Fruit fly (Drosophila melanogaster) whole organism, embryonic: ENCODE data around the gene Osi7.

Experiments
- ATbp ChIP-seq: fragments of 200-800 bp; sonication (Bioruptor generic); optimal IDR thresholded peaks from 2 replicates; lab custom pipeline; 2017; ENCODE audit warnings: missing biosample characterization, mild to moderate bottlenecking, missing genetic modification characterization, missing genetic modification reagents
- Adf1 ChIP-seq: fragments of 200-800 bp; sonication (Bioruptor generic); IDR thresholded peaks from 2 replicates; pipeline ENCODE4 v1.3.6; 2022; ENCODE audit warnings: missing biosample characterization, missing genetic modification characterization
- CG10979 ChIP-seq: fragments of 200-800 bp; sonication (Bioruptor generic); optimal IDR thresholded peaks from 2 replicates; lab custom pipeline; 2018; ENCODE audit warnings: missing biosample characterization, mild to moderate bottlenecking, missing genetic modification characterization, moderate library complexity
- CG11247 ChIP-seq: fragments of 200-800 bp; sonication (Bioruptor generic); IDR thresholded peaks from 2 replicates; pipeline ENCODE4 v1.3.6; 2022; ENCODE audit warnings: missing biosample characterization, missing genetic modification characterization
- CG11723 ChIP-seq: fragments of 200-800 bp; sonication (Bioruptor generic); optimal IDR thresholded peaks from 2 replicates; lab custom pipeline; 2017; ENCODE audit warnings: missing biosample characterization, mild to moderate bottlenecking, missing genetic modification characterization
- CG14014 ChIP-seq: fragments of 200-800 bp; sonication (Bioruptor generic); IDR thresholded peaks from 2 replicates; pipeline ENCODE4 v1.3.6; 2022; ENCODE audit warnings: missing biosample characterization, missing genetic modification characterization
- CG16863 ChIP-seq: fragments of 200-800 bp; sonication (Bioruptor generic); optimal IDR thresholded peaks from 3 replicates; lab custom pipeline; 2016; ENCODE audit warnings: missing biosample characterization, missing genetic modification characterization
- CG17385 ChIP-seq: fragments of 200-800 bp; sonication (Bioruptor generic); optimal IDR thresholded peaks from 3 replicates; lab custom pipeline; 2018; ENCODE audit warnings: missing biosample characterization, mild to moderate bottlenecking, missing genetic modification characterization
- CG17802 ChIP-seq: fragments of 200-800 bp; sonication (Bioruptor generic); optimal IDR thresholded peaks from 2 replicates; lab custom pipeline; 2018; ENCODE audit warnings: missing biosample characterization, mild to moderate bottlenecking, missing genetic modification characterization, moderate library complexity
- CG18262 ChIP-seq: fragments of 200-800 bp; optimal IDR thresholded peaks from 3 replicates; lab custom pipeline; 2019; ENCODE audit warnings: missing biosample characterization, mild to moderate bottlenecking, missing genetic modification characterization, moderate library complexity
- CG1832 ChIP-seq: fragments of 200-800 bp; sonication (Bioruptor generic); optimal IDR thresholded peaks from 2 replicates; lab custom pipeline; 2017; ENCODE audit warnings: missing biosample characterization, mild to moderate bottlenecking, missing genetic modification characterization, inconsistent platforms
- CG2678 ChIP-seq: fragments of 200-800 bp; sonication (Bioruptor generic); optimal IDR thresholded peaks from 3 replicates; lab custom pipeline; 2019; ENCODE audit warnings: missing biosample characterization, mild to moderate bottlenecking, missing genetic modification characterization, moderate library complexity
- CG31224 ChIP-seq: fragments of 200-800 bp; sonication (Bioruptor generic); IDR thresholded peaks from 2 replicates; pipeline ENCODE4 v1.3.6; 2022; ENCODE audit warnings: missing biosample characterization, missing genetic modification characterization
- CG34224 ChIP-seq: fragments of 200-800 bp; sonication (Bioruptor generic); IDR thresholded peaks from 3 replicates; pipeline ENCODE4 v1.3.6; 2022; ENCODE audit warnings: missing biosample characterization, missing genetic modification characterization; ENCODE audit not compliant: partially characterized antibody
- CG34422 ChIP-seq: fragments of 200-800 bp; sonication (Bioruptor generic); IDR thresholded peaks from 3 replicates; pipeline ENCODE4 v1.3.6; 2022; ENCODE audit warnings: missing biosample characterization, missing genetic modification characterization
- CG3838 ChIP-seq: fragments of 200-800 bp; sonication (Bioruptor generic); optimal IDR thresholded peaks from 3 replicates; lab custom pipeline; 2016; ENCODE audit warnings: missing biosample characterization, missing genetic modification characterization
- CG8765 ChIP-seq: fragments of 200-800 bp; sonication (Bioruptor generic); IDR thresholded peaks from 2 replicates; pipeline ENCODE4 v1.3.6; 2022; ENCODE audit warnings: missing biosample characterization, missing genetic modification characterization
- CTCF ChIP-seq: fragments of 200-800 bp; sonication (Bioruptor generic); optimal IDR thresholded peaks from 2 replicates; lab custom pipeline; 2017; ENCODE audit warnings: missing biosample characterization, mild to moderate bottlenecking, missing genetic modification characterization, moderate library complexity
- Chrac-16 ChIP-seq: fragments of 200-800 bp; sonication (Bioruptor generic); optimal IDR thresholded peaks from 3 replicates; lab custom pipeline; 2016; ENCODE audit warnings: missing biosample characterization, missing genetic modification characterization
- D19A ChIP-seq: fragments of 200-800 bp; optimal IDR thresholded peaks from 3 replicates; lab custom pipeline; 2019; ENCODE audit warnings: missing biosample characterization, mild to moderate bottlenecking, missing genetic modification characterization, moderate library complexity
- Deaf1 ChIP-seq: fragments of 200-800 bp; optimal IDR thresholded peaks from 3 replicates; lab custom pipeline; 2019; ENCODE audit warnings: missing biosample characterization, mild to moderate bottlenecking, missing genetic modification characterization, moderate library complexity
- ERR ChIP-seq: fragments of 200-800 bp; sonication (Bioruptor generic); optimal IDR thresholded peaks from 2 replicates; lab custom pipeline; 2016; ENCODE audit warnings: missing biosample characterization, missing genetic modification characterization
- Eip74EF ChIP-seq, 2 experiments: fragments of 200-800 bp in 1 of 2; fragments of >200 bp in 1 of 2; sonication (Bioruptor generic) in 1 of 2; optimal IDR thresholded peaks; 2 replicates each; lab custom pipeline; 2017 to 2019; ENCODE audit warnings: missing biosample characterization in 2 of 2, missing genetic modification characterization in 2 of 2, mild to moderate bottlenecking in 1 of 2, moderate library complexity in 1 of 2
- Elba2 ChIP-seq: fragments of 200-800 bp; sonication (Bioruptor generic); optimal IDR thresholded peaks from 3 replicates; lab custom pipeline; 2016; ENCODE audit warnings: missing biosample characterization, missing genetic modification characterization
- Ets65A ChIP-seq: fragments of 200-800 bp; sonication (Bioruptor generic); peaks from one replicate; lab custom pipeline; 2016; ENCODE audit warnings: missing biosample characterization, missing genetic modification characterization
- HLH54F ChIP-seq: fragments of 200-800 bp; sonication (Bioruptor generic); optimal IDR thresholded peaks from 3 replicates; lab custom pipeline; 2016; ENCODE audit warnings: missing biosample characterization, missing genetic modification characterization
- MESR4 ChIP-seq: fragments of 200-800 bp; sonication (Bioruptor generic); optimal IDR thresholded peaks from 2 replicates; lab custom pipeline; 2018; ENCODE audit warnings: missing biosample characterization, mild to moderate bottlenecking, missing genetic modification characterization, moderate library complexity
- Oaz ChIP-seq: fragments of 200-800 bp; sonication (Bioruptor generic); IDR thresholded peaks from 2 replicates; pipeline ENCODE4 v1.3.6; 2022; ENCODE audit warnings: missing biosample characterization, missing genetic modification characterization
- Opbp ChIP-seq: fragments of 200-800 bp; sonication (Bioruptor generic); IDR thresholded peaks from 3 replicates; pipeline ENCODE4 v1.3.6; 2022; ENCODE audit warnings: missing biosample characterization, missing genetic modification characterization; ENCODE audit not compliant: partially characterized antibody
- Sry-δ ChIP-seq: fragments of 200-800 bp; sonication (Bioruptor generic); optimal IDR thresholded peaks from 2 replicates; lab custom pipeline; 2016; ENCODE audit warnings: missing biosample characterization, missing genetic modification characterization
- Taf1 ChIP-seq: fragments of 200-800 bp; sonication (Bioruptor generic); IDR thresholded peaks from 2 replicates; pipeline ENCODE4 v1.3.6; 2022; ENCODE audit warnings: missing biosample characterization, missing genetic modification characterization
- Xbp1 ChIP-seq: fragments of 200-800 bp; sonication (Bioruptor generic); optimal IDR thresholded peaks from 3 replicates; lab custom pipeline; 2016; ENCODE audit warnings: missing biosample characterization, mild to moderate bottlenecking, missing genetic modification characterization
- Xrp1 ChIP-seq: fragments of 200-800 bp; sonication (Bioruptor generic); IDR thresholded peaks from 2 replicates; pipeline ENCODE4 v1.3.6; 2022; ENCODE audit warnings: missing biosample characterization, missing genetic modification characterization
- ase ChIP-seq: fragments of 200-800 bp; sonication (Bioruptor generic); IDR thresholded peaks from 3 replicates; pipeline ENCODE4 v1.3.6; 2022; ENCODE audit warnings: missing biosample characterization, missing genetic modification characterization
- cad ChIP-seq: fragments of >200 bp; optimal IDR thresholded peaks from 2 replicates; lab custom pipeline; 2017; ENCODE audit warnings: missing biosample characterization, missing genetic modification characterization
- chif ChIP-seq, 2 experiments: fragments of 200-800 bp; sonication (Bioruptor generic); optimal IDR thresholded peaks; 3 replicates each; lab custom pipeline; 2016; ENCODE audit warnings: missing biosample characterization in 2 of 2, missing genetic modification characterization in 2 of 2
- crc ChIP-seq: fragments of 200-800 bp; sonication (Bioruptor generic); optimal IDR thresholded peaks from 2 replicates; lab custom pipeline; 2016; ENCODE audit warnings: missing biosample characterization, missing genetic modification characterization
- eve ChIP-seq, 2 experiments: fragments of >200 bp; optimal IDR thresholded peaks; 2 replicates each; lab custom pipeline; 2017; ENCODE audit warnings: missing biosample characterization in 2 of 2, missing genetic modification characterization in 2 of 2
- fru ChIP-seq: fragments of >200 bp; optimal IDR thresholded peaks from 2 replicates; lab custom pipeline; 2017
- her ChIP-seq: fragments of 200-800 bp; sonication (Bioruptor generic); optimal IDR thresholded peaks from 2 replicates; lab custom pipeline; 2016; ENCODE audit warnings: missing biosample characterization, missing genetic modification characterization
- ind ChIP-seq: fragments of 200-800 bp; sonication (Bioruptor generic); optimal IDR thresholded peaks from 3 replicates; lab custom pipeline; 2016; ENCODE audit warnings: missing biosample characterization, missing genetic modification characterization
- lola ChIP-seq, 3 experiments: fragments of >200 bp in 2 of 3; fragments of 200-800 bp in 1 of 3; sonication (Bioruptor generic) in 1 of 3; optimal IDR thresholded peaks; 2 replicates each; lab custom pipeline; 2017 to 2019; ENCODE audit warnings: missing biosample characterization in 3 of 3, missing genetic modification characterization in 3 of 3, mild to moderate bottlenecking in 1 of 3, moderate library complexity in 1 of 3
- lov ChIP-seq, 2 experiments: fragments of 200-800 bp in 1 of 2; fragments of >200 bp in 1 of 2; sonication (Bioruptor generic) in 1 of 2; IDR thresholded peaks in 1 of 2; optimal IDR thresholded peaks in 1 of 2; 2 replicates in 1 of 2; 3 replicates in 1 of 2; pipeline versions ENCODE4 v1.3.6 to Lab custom; 2017 to 2022; ENCODE audit warnings: missing biosample characterization in 1 of 2, missing genetic modification characterization in 1 of 2
- luna ChIP-seq: fragments of 200-800 bp; sonication (Bioruptor generic); optimal IDR thresholded peaks from 2 replicates; lab custom pipeline; 2016; ENCODE audit warnings: missing biosample characterization, missing genetic modification characterization
- mirr ChIP-seq: fragments of 200-800 bp; sonication (Bioruptor generic); optimal IDR thresholded peaks from 3 replicates; lab custom pipeline; 2018; ENCODE audit warnings: missing biosample characterization, mild to moderate bottlenecking, missing genetic modification characterization
- nerfin-1 ChIP-seq: fragments of 200-800 bp; sonication (Bioruptor generic); optimal IDR thresholded peaks from 3 replicates; lab custom pipeline; 2019; ENCODE audit warnings: missing biosample characterization, mild to moderate bottlenecking, missing genetic modification characterization, moderate library complexity
- nmo ChIP-seq: fragments of 200-800 bp; sonication (Bioruptor generic); optimal IDR thresholded peaks from 2 replicates; lab custom pipeline; 2018; ENCODE audit warnings: missing biosample characterization, mild to moderate bottlenecking, missing genetic modification characterization, moderate library complexity
- ro ChIP-seq: fragments of 200-800 bp; sonication (Bioruptor generic); IDR thresholded peaks from 2 replicates; pipeline ENCODE4 v1.3.6; 2022; ENCODE audit warnings: missing biosample characterization, missing genetic modification characterization
- tap ChIP-seq: fragments of 200-800 bp; optimal IDR thresholded peaks from 3 replicates; lab custom pipeline; 2019; ENCODE audit warnings: missing biosample characterization, mild to moderate bottlenecking, missing genetic modification characterization, moderate library complexity
- tio ChIP-seq: fragments of 200-800 bp; sonication (Bioruptor generic); optimal IDR thresholded peaks from 2 replicates; lab custom pipeline; 2017; ENCODE audit warnings: missing biosample characterization, missing genetic modification characterization, inconsistent platforms
- usp ChIP-seq: fragments of >200 bp; optimal IDR thresholded peaks from 2 replicates; lab custom pipeline; 2017; ENCODE audit warnings: missing biosample characterization, missing genetic modification characterization
- zen ChIP-seq: fragments of 200-800 bp; sonication (Bioruptor generic); optimal IDR thresholded peaks from 3 replicates; lab custom pipeline; 2018; ENCODE audit warnings: missing biosample characterization, mild to moderate bottlenecking, missing genetic modification characterization, moderate library complexity

Osi7 gene

DNA sequence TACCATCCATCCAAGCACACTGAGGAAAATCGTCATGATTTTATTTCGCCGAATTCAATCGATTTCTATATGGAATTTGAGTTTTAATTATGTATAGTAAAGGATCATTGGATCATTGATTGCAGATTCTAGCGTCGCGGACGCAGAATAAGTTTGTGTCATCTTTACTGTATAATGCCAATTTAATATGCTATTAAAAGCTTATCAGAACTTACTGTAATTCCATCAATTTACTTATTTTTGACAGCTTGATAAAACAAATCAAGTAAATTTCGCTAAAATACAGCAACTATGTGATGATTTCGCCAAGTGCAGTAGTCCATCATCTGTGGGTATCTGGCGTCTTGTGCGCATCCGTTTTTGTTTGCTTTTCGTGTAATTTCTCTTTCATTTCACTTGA lies 15.7 kb upstream of the Osi7 start (continued):
- TF ChIP-seq Taf1 (no peak), CG14014 (GFP tag; lab: Robert Waterston, UW) (no peak), nmo (peak; percentile 15), lola (GFP tag; optimal IDR thresholded peaks at IDR 0.05; lab: Kevin White, UChicago) (no peak), crc (GFP tag; lab: Kevin White, UChicago) (no peak), chif (GFP tag; optimal IDR thresholded peaks at IDR 0.05; lab: Kevin White, UChicago) (no peak), ERR (GFP tag; lab: Kevin White, UChicago) (no peak), tap (peak; percentile 32), Oaz (GFP tag; lab: Robert Waterston, UW) (no peak), fru (lab: Kevin White, UChicago) (no peak), ro (GFP tag; lab: Robert Waterston, UW) (no peak), CG10979 (tag; lab: Kevin White, UChicago) (peak; percentile 21), Ets65A (GFP tag; lab: Kevin White, UChicago) (no peak), Xrp1 (GFP tag; lab: Robert Waterston, UW) (no peak), D19A (tag; lab: Kevin White, UChicago) (no peak), Chrac-16 (no peak), CG8765 (GFP tag; lab: Robert Waterston, UW) (no peak), CG16863 (no peak), Elba2 (GFP tag; lab: Kevin White, UChicago) (no peak), MESR4 (no peak), Deaf1 (no peak), CG17385 (GFP tag; lab: Kevin White, UChicago) (no peak), ase (no peak), ind (GFP tag; lab: Kevin White, UChicago) (no peak), Sry-δ (GFP tag; lab: Kevin White, UChicago) (no peak), usp (GFP tag; lab: Kevin White, UChicago) (no peak), Adf1 (no peak), CG11247 (no peak), CG31224 (GFP tag; lab: Robert Waterston, UW) (no peak), tio (no peak), CTCF (no peak), her (no peak), mirr (GFP tag; lab: Kevin White, UChicago) (no peak), zen (no peak), lov (optimal IDR thresholded peaks at IDR 0.05; lab: Kevin White, UChicago) (no peak), lov (GFP tag; IDR thresholded peaks at IDR 0.05; lab: Robert Waterston, UW) (no peak), HLH54F (GFP tag; lab: Kevin White, UChicago) (no peak), CG11723 (GFP tag; lab: Kevin White, UChicago) (no peak), CG2678 (tag; lab: Kevin White, UChicago) (peak; percentile 30), ATbp (GFP tag; lab: Kevin White, UChicago) (peak; percentile 9), CG34224 (GFP tag; lab: Robert Waterston, UW) (no peak), CG17802 (tag; lab: Kevin White, UChicago) (no peak), Xbp1 (no peak), nerfin-1 (tag; lab: Kevin White, UChicago) (no peak), CG34422 (GFP tag; lab: Robert Waterston, UW) (no peak), eve (GFP tag; optimal IDR thresholded peaks at IDR 0.05; lab: Kevin White, UChicago) (peak in 1 of 2 experiments; percentile 66), Eip74EF (GFP tag; optimal IDR thresholded peaks at IDR 0.05; lab: Kevin White, UChicago) (peak in 1 of 2 experiments; percentile 11), cad (no peak), CG3838 (GFP tag; lab: Kevin White, UChicago) (no peak), CG18262 (tag; lab: Kevin White, UChicago) (peak; percentile 19), CG1832 (GFP tag; lab: Kevin White, UChicago) (no peak), Opbp (GFP tag; lab: Robert Waterston, UW) (no peak), luna (GFP tag; lab: Kevin White, UChicago) (no peak)
